Fruit fly (Drosophila melanogaster): Measurements from ENCODE around the gene Tsp.
A peak's percentile ranks its signal among the peaks of the same experiment; 100 is the strongest.

Gene Tsp

DNA sequence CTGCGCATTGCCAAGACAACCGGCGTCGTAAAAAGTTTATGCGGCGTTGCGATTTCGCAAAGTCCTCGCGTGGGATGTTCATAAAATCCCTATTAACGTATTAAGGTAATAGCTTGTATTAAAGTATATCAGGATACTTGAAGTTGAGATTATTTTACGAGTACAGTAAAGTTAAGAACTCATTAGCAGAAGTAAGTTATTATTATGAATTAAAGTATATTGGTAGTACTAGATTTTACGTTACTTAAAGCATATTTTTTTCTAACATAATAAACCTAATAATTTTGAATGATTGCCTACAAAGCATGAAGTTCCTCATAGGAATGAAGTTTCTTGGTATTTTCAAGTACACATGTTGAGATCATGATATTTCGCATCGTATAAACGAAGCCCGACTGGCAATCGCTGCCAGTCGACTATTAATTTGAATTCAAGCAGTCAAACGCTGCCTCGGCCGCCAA is 15.1 kb downstream of the Tsp start (continued):
- TF ChIP-seq C15 (GFP tag; IDR thresholded peaks at IDR 0.05) (no peak), Hr51 (GFP tag; optimal IDR thresholded peaks at IDR 0.05) (peak in 1 of 2 experiments; percentile 78), CG17829 (tag; optimal IDR thresholded peaks at IDR 0.05) (peak; percentile 67), CG10979 (tag; optimal IDR thresholded peaks at IDR 0.05) (peak; percentile 83), CG12236 (GFP tag; optimal IDR thresholded peaks at IDR 0.05) (no peak), BEAF-32 (GFP tag; optimal IDR thresholded peaks at IDR 0.05) (no peak), dimm (GFP tag; IDR thresholded peaks at IDR 0.05) (no peak), CG18262 (tag; optimal IDR thresholded peaks at IDR 0.05) (peak; percentile 85), sima (GFP tag; optimal IDR thresholded peaks at IDR 0.05) (no peak), Abd-B (GFP tag; optimal IDR thresholded peaks at IDR 0.05) (peak; percentile 34), nmo (GFP tag; optimal IDR thresholded peaks at IDR 0.05) (peak; percentile 76), CG3726 (GFP tag; IDR thresholded peaks at IDR 0.05) (no peak), Asciz (GFP tag; optimal IDR thresholded peaks at IDR 0.05) (peak; percentile 23), CG11560 (tag; IDR thresholded peaks at IDR 0.05) (no peak), CG6683 (GFP tag; optimal IDR thresholded peaks at IDR 0.05) (no peak), CG14014 (GFP tag; IDR thresholded peaks at IDR 0.05) (0 out of 2 replicates have a peak, but pooled peaks have one; percentile 34), CG13123 (GFP tag; optimal IDR thresholded peaks at IDR 0.05) (no peak), Scr (GFP tag; IDR thresholded peaks at IDR 0.05; ENCODE audit: partially characterized antibody) (no peak), CG12391 (tag; optimal IDR thresholded peaks at IDR 0.05) (peak; percentile 63), CG4404 (GFP tag; IDR thresholded peaks at IDR 0.05) (no peak), Bdp1 (GFP tag; optimal IDR thresholded peaks at IDR 0.05) (no peak), CG6175 (GFP tag; IDR thresholded peaks at IDR 0.05) (no peak), CG1647 (GFP tag; optimal IDR thresholded peaks at IDR 0.05) (no peak), CG17912 (GFP tag; optimal IDR thresholded peaks at IDR 0.05) (no peak), HLH3B (GFP tag; IDR thresholded peaks at IDR 0.05) (no peak), unc-4 (GFP tag; IDR thresholded peaks at IDR 0.05; ENCODE audit: partially characterized antibody) (no peak), Dref (GFP tag; IDR thresholded peaks at IDR 0.05) (no peak), slou (GFP tag; optimal IDR thresholded peaks at IDR 0.05) (no peak), sqz (GFP tag; optimal IDR thresholded peaks at IDR 0.05) (peak; percentile 31), Dip2 (GFP tag; IDR thresholded peaks at IDR 0.05) (no peak), Atf-2 (GFP tag; optimal IDR thresholded peaks at IDR 0.05) (no peak), ind (GFP tag; optimal IDR thresholded peaks at IDR 0.05) (no peak), pb (GFP tag; optimal IDR thresholded peaks at IDR 0.05) (no peak), Sox100B (GFP tag; optimal IDR thresholded peaks at IDR 0.05) (peak; percentile 84), Xbp1 (GFP tag; optimal IDR thresholded peaks at IDR 0.05) (peak; percentile 23), lov (optimal IDR thresholded peaks at IDR 0.05) (no peak), lov (GFP tag; IDR thresholded peaks at IDR 0.05) (no peak), CG8388 (GFP tag; optimal IDR thresholded peaks at IDR 0.05) (peak; percentile 55), CG12299 (tag; optimal IDR thresholded peaks at IDR 0.05) (peak; percentile 12), Usf (GFP tag; optimal IDR thresholded peaks at IDR 0.05) (no peak), trem (tag; optimal IDR thresholded peaks at IDR 0.05) (peak; percentile 36), CrebB (tag; optimal IDR thresholded peaks at IDR 0.05) (no peak), dmrt11E (tag; optimal IDR thresholded peaks at IDR 0.05) (peak; percentile 54), ci (GFP tag; IDR thresholded peaks at IDR 0.05) (0 out of 3 replicates have a peak, but pooled peaks have one; percentile 35), Hr39 (optimal IDR thresholded peaks at IDR 0.05) (no peak), otp (GFP tag; IDR thresholded peaks at IDR 0.05) (no peak), CG9932 (GFP tag; IDR thresholded peaks at IDR 0.05) (no peak), CG10267 (tag; optimal IDR thresholded peaks at IDR 0.05) (peak; percentile 79), maf-S (GFP tag; optimal IDR thresholded peaks at IDR 0.05) (no peak), CG10654 (GFP tag; optimal IDR thresholded peaks at IDR 0.05) (no peak), lmd (GFP tag; IDR thresholded peaks at IDR 0.05) (peak; percentile 20; the same call in 1 of the 2 replicates), bigmax (GFP tag; optimal IDR thresholded peaks at IDR 0.05) (no peak)
